Fruit fly (Drosophila melanogaster) whole organism: ENCODE data around the gene Toll-6.

ENCODE experiments used
- CG8478 ChIP-seq: fragments of >200 bp; optimal IDR thresholded peaks from 2 replicates; lab custom pipeline; 2018; ENCODE audit warnings: inconsistent platforms
- Dll ChIP-seq: fragments of >200 bp; optimal IDR thresholded peaks from 2 replicates; lab custom pipeline; 2017
- EcR ChIP-seq, 2 experiments: fragments of >200 bp; optimal IDR thresholded peaks; 2 replicates each; lab custom pipeline; 2017; ENCODE audit warnings: missing biosample characterization in 2 of 2, missing genetic modification characterization in 2 of 2, missing genetic modification reagents in 2 of 2
- pan ChIP-seq: fragments of >200 bp; optimal IDR thresholded peaks from 2 replicates; lab custom pipeline; 2017
- psq ChIP-seq: fragments of >200 bp; optimal IDR thresholded peaks from 2 replicates; lab custom pipeline; 2017
- usp ChIP-seq: fragments of >200 bp; optimal IDR thresholded peaks from 2 replicates; lab custom pipeline; 2017; ENCODE audit warnings: missing biosample characterization, missing genetic modification characterization, mixed read lengths

DNA sequence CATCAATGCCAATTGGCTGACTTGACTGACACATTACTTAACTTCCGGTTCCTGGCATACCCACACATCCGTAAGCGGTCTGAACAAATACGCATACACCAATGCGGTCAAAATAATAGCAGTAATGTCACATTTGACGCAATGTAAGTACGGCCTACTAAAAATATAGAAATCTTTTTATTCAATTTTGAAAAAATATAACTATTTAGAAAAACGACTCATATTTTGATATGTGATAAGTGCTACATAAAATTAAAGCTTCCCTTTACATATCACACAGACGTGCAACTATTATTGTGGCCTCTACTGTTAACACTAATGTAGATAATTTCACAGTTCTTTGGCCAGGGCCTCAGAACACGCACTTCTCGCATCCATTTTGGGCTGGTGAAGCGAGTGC lies 17.2 kb downstream of the Toll-6 start:
- TF ChIP-seq pan (lab: Kevin White, UChicago) (no peak), Dll (lab: Kevin White, UChicago) (no peak), EcR (GFP tag; optimal IDR thresholded peaks at IDR 0.05; lab: Kevin White, UChicago) (no peak), CG8478 (lab: Kevin White, UChicago) (no peak), psq (lab: Kevin White, UChicago) (no peak), usp (GFP tag; lab: Kevin White, UChicago) (no peak)
